Fruit fly (Drosophila melanogaster): ENCODE results near the gene Gasp.

Gasp gene

dm6 chr3R:6100764-6101163, at the start of gene Gasp (continued):
- TF ChIP-seq CG6175 (GFP tag; IDR thresholded peaks at IDR 0.05) (0 out of 3 replicates have a peak, but pooled peaks have one; percentile 52), Nf-YA (GFP tag; IDR thresholded peaks at IDR 0.05) (no peak), dmrt99B (tag; optimal IDR thresholded peaks at IDR 0.05) (no peak), CG17328 (GFP tag; IDR thresholded peaks at IDR 0.05) (no peak), CG10543 (GFP tag; optimal IDR thresholded peaks at IDR 0.05) (no peak), CG1792 (GFP tag; optimal IDR thresholded peaks at IDR 0.05) (no peak), inv (GFP tag; IDR thresholded peaks at IDR 0.05; ENCODE audit: partially characterized antibody) (no peak), Optix (GFP tag; IDR thresholded peaks at IDR 0.05) (no peak), GATAe (GFP tag; conservative IDR thresholded peaks at IDR 0.05) (no peak), cato (GFP tag; optimal IDR thresholded peaks at IDR 0.05; ENCODE audit: borderline replicate concordance) (no peak), Chrac-16 (GFP tag; optimal IDR thresholded peaks at IDR 0.05) (no peak), CG2712 (tag; optimal IDR thresholded peaks at IDR 0.05) (peak; percentile 12), Hr78 (GFP tag; optimal IDR thresholded peaks at IDR 0.05) (peak in 1 of 2 experiments; percentile 5), unpg (GFP tag; optimal IDR thresholded peaks at IDR 0.05) (no peak), CG6791 (GFP tag; IDR thresholded peaks at IDR 0.05; ENCODE audit: partially characterized antibody) (no peak), CG2875 (GFP tag; optimal IDR thresholded peaks at IDR 0.05) (no peak), otp (GFP tag; IDR thresholded peaks at IDR 0.05) (0 out of 3 replicates have a peak, but pooled peaks have one; percentile 39), CG4854 (GFP tag; optimal IDR thresholded peaks at IDR 0.05) (no peak), CG8290 (GFP tag; optimal IDR thresholded peaks at IDR 0.05) (no peak), CG8290 (tag; optimal IDR thresholded peaks at IDR 0.05) (no peak), CG9727 (GFP tag; optimal IDR thresholded peaks at IDR 0.05) (no peak), Taf1 (GFP tag; IDR thresholded peaks at IDR 0.05) (no peak), sc (optimal IDR thresholded peaks at IDR 0.05) (no peak), sc (GFP tag; optimal IDR thresholded peaks at IDR 0.05) (no peak), gcm2 (GFP tag; optimal IDR thresholded peaks at IDR 0.05) (no peak), CG17361 (GFP tag; IDR thresholded peaks at IDR 0.05) (no peak), CG14014 (GFP tag; IDR thresholded peaks at IDR 0.05) (no peak), Ets97D (GFP tag; optimal IDR thresholded peaks at IDR 0.05) (no peak), jing (GFP tag; optimal IDR thresholded peaks at IDR 0.05) (no peak), CG15479 (GFP tag; optimal IDR thresholded peaks at IDR 0.05) (no peak), CG6813 (GFP tag; optimal IDR thresholded peaks at IDR 0.05) (no peak), CG14860 (GFP tag; IDR thresholded peaks at IDR 0.05; ENCODE audit: partially characterized antibody) (no peak), CG13624 (GFP tag; optimal IDR thresholded peaks at IDR 0.05) (no peak), prd (optimal IDR thresholded peaks at IDR 0.05) (no peak), prd (GFP tag; IDR thresholded peaks at IDR 0.05) (no peak), bab2 (GFP tag; optimal IDR thresholded peaks at IDR 0.05) (no peak), CG5180 (GFP tag; optimal IDR thresholded peaks at IDR 0.05) (peak; percentile 22), crol (GFP tag; IDR thresholded peaks at IDR 0.05) (peak; percentile 66), HLH3B (GFP tag; IDR thresholded peaks at IDR 0.05) (no peak), CG1529 (GFP tag; optimal IDR thresholded peaks at IDR 0.05) (no peak), CG31224 (GFP tag; IDR thresholded peaks at IDR 0.05) (no peak), ATbp (GFP tag; optimal IDR thresholded peaks at IDR 0.05) (no peak), Mrtf (GFP tag; IDR thresholded peaks at IDR 0.05) (no peak), emc (GFP tag; optimal IDR thresholded peaks at IDR 0.05) (no peak), disco-r (GFP tag; optimal IDR thresholded peaks at IDR 0.05) (no peak), HLH54F (GFP tag; optimal IDR thresholded peaks at IDR 0.05) (no peak), cwo (GFP tag; optimal IDR thresholded peaks at IDR 0.05) (no peak), ind (GFP tag; optimal IDR thresholded peaks at IDR 0.05) (no peak), CG11560 (tag; IDR thresholded peaks at IDR 0.05) (no peak), Lhr (GFP tag; optimal IDR thresholded peaks at IDR 0.05) (no peak), ham (GFP tag; IDR thresholded peaks at IDR 0.05) (no peak), bbx (GFP tag; IDR thresholded peaks at IDR 0.05; ENCODE audit: partially characterized antibody) (peak; percentile 54; the same call in 1 of the 2 replicates)
